Worm (Caenorhabditis elegans): ENCODE measurements around the gene clec-206.

DNA sequence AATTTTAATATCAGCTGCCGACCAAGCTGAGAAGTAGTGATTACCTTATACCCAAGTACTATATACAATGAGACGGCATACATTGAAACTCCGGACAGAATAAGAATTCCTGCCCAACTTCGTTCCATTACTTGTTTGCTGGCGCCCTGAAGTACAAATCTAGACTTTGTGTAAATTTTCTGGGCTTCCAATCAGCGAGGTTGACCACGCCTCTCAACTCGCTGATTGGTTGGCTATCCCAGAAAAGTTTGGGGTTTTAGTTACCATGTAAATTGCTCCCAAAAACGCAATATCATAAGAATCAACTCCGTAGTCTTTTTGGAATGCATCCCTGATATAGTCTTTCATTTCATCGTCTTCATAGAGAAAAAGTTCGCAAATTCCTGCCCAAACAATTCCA, 48.9 kb downstream of the clec-206 start:
- no peak for TF ChIP-seq ztf-11 (tag; optimal IDR thresholded peaks at IDR 0.05)
- no peak for TF ChIP-seq pag-3 (tag; optimal IDR thresholded peaks at IDR 0.05; ENCODE audit: borderline replicate concordance, insufficient read depth)
- no peak for TF ChIP-seq nhr-90 (tag; optimal IDR thresholded peaks at IDR 0.05; ENCODE audit: poor library complexity)
- no peak for TF ChIP-seq unc-62 (GFP tag; optimal IDR thresholded peaks at IDR 0.05)
- no peak for TF ChIP-seq ceh-82 (tag; optimal IDR thresholded peaks at IDR 0.05)
- TF ChIP-seq elt-3 (tag; optimal IDR thresholded peaks at IDR 0.05): no peak
- TF ChIP-seq mdl-1 (tag; optimal IDR thresholded peaks at IDR 0.05): no peak
- no peak for TF ChIP-seq sup-37 (GFP tag; optimal IDR thresholded peaks at IDR 0.05)
- TF ChIP-seq nhr-76 (tag; optimal IDR thresholded peaks at IDR 0.05): no peak
- TF ChIP-seq snpc-4 (tag; optimal IDR thresholded peaks at IDR 0.05): no peak
- TF ChIP-seq aly-2 (tag; optimal IDR thresholded peaks at IDR 0.05): no peak
- TF ChIP-seq lsy-2 (tag; optimal IDR thresholded peaks at IDR 0.05): no peak
- no peak for TF ChIP-seq pqm-1 (tag; optimal IDR thresholded peaks at IDR 0.05)

All from whole organism, L1 larva.